Worm (Caenorhabditis elegans) whole organism, L3 larva: ENCODE results near the gene F26F4.12.

Experiments
- R02D3.7 ChIP-seq: fragments of 150-350 bp; optimal IDR thresholded peaks from 2 replicates; lab custom pipeline; 2014; ENCODE audit warnings: missing biosample characterization, missing genetic modification characterization
- ZK546.5 ChIP-seq: sonication (generic microtip); optimal IDR thresholded peaks from 2 replicates; lab custom pipeline; 2017; ENCODE audit warnings: missing biosample characterization, missing genetic modification characterization
- aly-2 ChIP-seq: fragments of 150-350 bp; optimal IDR thresholded peaks from 2 replicates; lab custom pipeline; 2014; ENCODE audit warnings: missing biosample characterization, missing genetic modification characterization
- ama-1 ChIP-seq: fragments of 150-350 bp; optimal IDR thresholded peaks from 2 replicates; lab custom pipeline; 2018
- ceh-16 ChIP-seq: sonication (generic microtip); optimal IDR thresholded peaks from 2 replicates; lab custom pipeline; 2017; ENCODE audit warnings: missing biosample characterization, missing genetic modification characterization
- ceh-28 ChIP-seq: fragments of 150-350 bp; optimal IDR thresholded peaks from 2 replicates; lab custom pipeline; 2014; ENCODE audit warnings: missing biosample characterization, missing genetic modification reagents, missing genetic modification characterization
- ceh-82 ChIP-seq: fragments of 150-350 bp; optimal IDR thresholded peaks from 2 replicates; lab custom pipeline; 2014; ENCODE audit warnings: missing biosample characterization, missing genetic modification characterization
- ceh-9 ChIP-seq: sonication (generic microtip); optimal IDR thresholded peaks from 2 replicates; lab custom pipeline; 2018; ENCODE audit warnings: missing biosample characterization, missing genetic modification characterization
- daf-12 ChIP-seq: fragments of 150-350 bp; optimal IDR thresholded peaks from 2 replicates; lab custom pipeline; 2014; ENCODE audit warnings: missing biosample characterization, missing genetic modification reagents, missing genetic modification characterization
- egl-27 ChIP-seq: sonication (generic microtip); optimal IDR thresholded peaks from 4 replicates; lab custom pipeline; 2017; ENCODE audit warnings: missing biosample characterization, missing genetic modification reagents, missing genetic modification characterization
- egl-5 ChIP-seq: fragments of 150-350 bp; optimal IDR thresholded peaks from 2 replicates; lab custom pipeline; 2017; ENCODE audit warnings: missing biosample characterization, missing genetic modification reagents, missing genetic modification characterization, inconsistent platforms
- elt-1 ChIP-seq: fragments of 150-350 bp; optimal IDR thresholded peaks from 2 replicates; lab custom pipeline; 2014; ENCODE audit warnings: missing biosample characterization, missing genetic modification characterization
- elt-2 ChIP-seq: sonication (generic microtip); optimal IDR thresholded peaks from 2 replicates; lab custom pipeline; 2016; ENCODE audit warnings: missing genetic modification reagents, mild to moderate bottlenecking, missing genetic modification characterization, missing compliant biosample characterization
- elt-3 ChIP-seq, 3 experiments: fragments of 150-350 bp in 1 of 3; sonication (generic microtip) in 2 of 3; optimal IDR thresholded peaks; 2 replicates in 2 of 3; 4 replicates in 1 of 3; lab custom pipeline; 2014 to 2017; ENCODE audit warnings: missing biosample characterization in 3 of 3, missing genetic modification characterization in 3 of 3
- eor-1 ChIP-seq, 2 experiments: fragments of 150-350 bp; optimal IDR thresholded peaks; 2 replicates each; lab custom pipeline; 2014 to 2018; ENCODE audit warnings: missing biosample characterization in 2 of 2, missing genetic modification characterization in 2 of 2
- fkh-10 ChIP-seq: sonication (generic microtip); optimal IDR thresholded peaks from 2 replicates; lab custom pipeline; 2017; ENCODE audit warnings: missing biosample characterization, missing genetic modification reagents, missing genetic modification characterization
- fkh-2 ChIP-seq: fragments of 150-350 bp; optimal IDR thresholded peaks from 2 replicates; lab custom pipeline; 2014; ENCODE audit warnings: missing biosample characterization, missing genetic modification reagents, missing genetic modification characterization
- fos-1 ChIP-seq: fragments of 150-350 bp; optimal IDR thresholded peaks from 2 replicates; lab custom pipeline; 2014; ENCODE audit warnings: missing biosample characterization, missing genetic modification characterization
- hmg-11 ChIP-seq: sonication (generic microtip); optimal IDR thresholded peaks from 2 replicates; lab custom pipeline; 2016; ENCODE audit warnings: missing genetic modification characterization, missing compliant biosample characterization
- jun-1 ChIP-seq: fragments of 150-350 bp; optimal IDR thresholded peaks from 2 replicates; lab custom pipeline; 2014; ENCODE audit warnings: missing biosample characterization, missing genetic modification reagents, missing genetic modification characterization
- lin-15B ChIP-seq: fragments of 150-350 bp; optimal IDR thresholded peaks from 2 replicates; lab custom pipeline; 2014; ENCODE audit warnings: missing biosample characterization, missing genetic modification characterization
- lin-39 ChIP-seq: fragments of 150-350 bp; optimal IDR thresholded peaks from 2 replicates; lab custom pipeline; 2018; ENCODE audit warnings: missing biosample characterization, missing genetic modification reagents, missing genetic modification characterization
- lsy-12 ChIP-seq: sonication (generic microtip); optimal IDR thresholded peaks from 2 replicates; lab custom pipeline; 2016; ENCODE audit warnings: mild to moderate bottlenecking, missing genetic modification characterization, missing compliant biosample characterization
- mdl-1 ChIP-seq: fragments of 150-350 bp; optimal IDR thresholded peaks from 2 replicates; lab custom pipeline; 2014; ENCODE audit warnings: missing biosample characterization, missing genetic modification characterization
- nfya-1 ChIP-seq: sonication (generic microtip); optimal IDR thresholded peaks from 2 replicates; lab custom pipeline; 2017; ENCODE audit warnings: missing genetic modification characterization, mild to moderate bottlenecking, missing compliant biosample characterization, antibody characterized with exemption, moderate library complexity; ENCODE audit not compliant: insufficient read depth
- nhr-11 ChIP-seq: fragments of 150-350 bp; optimal IDR thresholded peaks from 2 replicates; lab custom pipeline; 2014; ENCODE audit warnings: missing biosample characterization, missing genetic modification characterization
- nhr-12 ChIP-seq: fragments of 150-350 bp; optimal IDR thresholded peaks from 2 replicates; lab custom pipeline; 2014; ENCODE audit warnings: missing biosample characterization, missing genetic modification characterization
- nhr-23 ChIP-seq: fragments of 150-350 bp; optimal IDR thresholded peaks from 2 replicates; lab custom pipeline; 2014; ENCODE audit warnings: missing biosample characterization, missing genetic modification reagents, missing genetic modification characterization
- nhr-237 ChIP-seq: fragments of 150-350 bp; optimal IDR thresholded peaks from 2 replicates; lab custom pipeline; 2014; ENCODE audit warnings: missing biosample characterization, missing genetic modification characterization
- nhr-25 ChIP-seq: sonication (generic microtip); optimal IDR thresholded peaks from 2 replicates; lab custom pipeline; 2017; ENCODE audit warnings: missing biosample characterization, missing genetic modification characterization
- nhr-28 ChIP-seq: fragments of 150-350 bp; optimal IDR thresholded peaks from 2 replicates; lab custom pipeline; 2014; ENCODE audit warnings: missing biosample characterization, missing genetic modification characterization
- nhr-43 ChIP-seq: sonication (generic microtip); optimal IDR thresholded peaks from 2 replicates; lab custom pipeline; 2016; ENCODE audit warnings: mild to moderate bottlenecking, missing genetic modification characterization, missing compliant biosample characterization; ENCODE audit not compliant: poor library complexity, severe bottlenecking
- nhr-67 ChIP-seq: fragments of 150-350 bp; optimal IDR thresholded peaks from 2 replicates; lab custom pipeline; 2014; ENCODE audit warnings: missing biosample characterization, missing genetic modification characterization
- nhr-76 ChIP-seq: fragments of 150-350 bp; sonication (generic microtip); optimal IDR thresholded peaks from 5 replicates; lab custom pipeline; 2014; ENCODE audit warnings: missing biosample characterization, missing genetic modification characterization
- nhr-77 ChIP-seq: fragments of 150-350 bp; optimal IDR thresholded peaks from 2 replicates; lab custom pipeline; 2014; ENCODE audit warnings: missing biosample characterization, missing genetic modification characterization
- pha-4 ChIP-seq: fragments of 150-350 bp; optimal IDR thresholded peaks from 2 replicates; lab custom pipeline; 2014; ENCODE audit warnings: missing biosample characterization, missing genetic modification reagents, missing genetic modification characterization
- pqm-1 ChIP-seq: fragments of 150-350 bp; optimal IDR thresholded peaks from 2 replicates; lab custom pipeline; 2017; ENCODE audit warnings: missing biosample characterization, missing genetic modification characterization, inconsistent platforms
- sea-2 ChIP-seq: fragments of 150-350 bp; sonication (generic microtip); optimal IDR thresholded peaks from 4 replicates; lab custom pipeline; 2014; ENCODE audit warnings: missing biosample characterization, missing genetic modification reagents, missing genetic modification characterization
- skn-1 ChIP-seq: fragments of 150-350 bp; optimal IDR thresholded peaks from 2 replicates; lab custom pipeline; 2014; ENCODE audit warnings: missing biosample characterization, missing genetic modification characterization
- snpc-4 ChIP-seq: fragments of 150-350 bp; optimal IDR thresholded peaks from 2 replicates; lab custom pipeline; 2014; ENCODE audit warnings: missing biosample characterization, missing genetic modification characterization
- unc-39 ChIP-seq: sonication (generic microtip); optimal IDR thresholded peaks from 4 replicates; lab custom pipeline; 2017; ENCODE audit warnings: missing biosample characterization, missing genetic modification characterization
- unc-62 ChIP-seq: fragments of 150-350 bp; sonication (generic microtip); optimal IDR thresholded peaks from 4 replicates; lab custom pipeline; 2014; ENCODE audit warnings: missing biosample characterization, missing genetic modification reagents, missing genetic modification characterization
- zag-1 ChIP-seq: fragments of 150-350 bp; optimal IDR thresholded peaks from 2 replicates; lab custom pipeline; 2014; ENCODE audit warnings: missing biosample characterization, missing genetic modification characterization
- ztf-11 ChIP-seq: fragments of 150-350 bp; optimal IDR thresholded peaks from 2 replicates; lab custom pipeline; 2014; ENCODE audit warnings: missing biosample characterization, missing genetic modification characterization
- ztf-4 ChIP-seq: fragments of 150-350 bp; optimal IDR thresholded peaks from 2 replicates; lab custom pipeline; 2014; ENCODE audit warnings: missing biosample characterization, missing genetic modification characterization

The F26F4.12 gene

DNA sequence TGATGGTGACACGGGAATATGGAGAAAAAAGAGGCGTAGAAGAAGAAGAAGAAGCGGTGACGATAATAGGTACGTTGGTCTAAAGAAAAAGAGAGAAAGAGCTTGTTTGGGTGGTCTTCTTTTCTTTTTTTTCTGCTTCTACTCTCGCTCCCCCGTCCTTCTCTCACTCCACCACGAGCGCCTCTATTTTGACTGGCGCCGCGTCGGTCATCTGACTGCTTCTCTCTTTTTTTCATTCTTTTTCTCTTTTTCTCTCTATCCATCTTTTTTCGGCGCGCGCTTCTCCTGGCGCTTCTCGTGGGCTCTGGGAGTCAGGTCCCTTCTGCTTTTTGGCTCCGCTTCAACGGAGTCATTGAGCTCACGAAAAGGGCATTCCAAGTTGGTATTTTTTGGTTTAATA, 40.5 kb upstream of the F26F4.12 start:
- TF ChIP-seq ZK546.5 (no peak), skn-1 (tag; lab: Kevin White, UChicago) (no peak), pqm-1 (tag; lab: Kevin White, UChicago) (no peak), fos-1 (tag; lab: Kevin White, UChicago) (no peak), ztf-4 (tag; lab: Kevin White, UChicago) (no peak), nhr-237 (tag; lab: Kevin White, UChicago) (no peak), lin-39 (tag; lab: Kevin White, UChicago) (peak; percentile 65), elt-3 (tag; optimal IDR thresholded peaks at IDR 0.05; lab: Kevin White, UChicago) (no peak), ceh-16 (no peak), pha-4 (tag; lab: Kevin White, UChicago) (peak; percentile 16), nhr-28 (tag; lab: Kevin White, UChicago) (no peak), R02D3.7 (tag; lab: Kevin White, UChicago) (no peak), nhr-25 (tag; lab: Kevin White, UChicago) (no peak), mdl-1 (tag; lab: Kevin White, UChicago) (no peak), nhr-77 (no peak), egl-5 (no peak), nfya-1 (peak; percentile 86), nhr-43 (tag; lab: Kevin White, UChicago) (no peak), nhr-23 (tag; lab: Kevin White, UChicago) (no peak), hmg-11 (tag; lab: Kevin White, UChicago) (peak; percentile 58), elt-2 (no peak), sea-2 (GFP tag; lab: Kevin White, UChicago) (no peak), eor-1 (tag; optimal IDR thresholded peaks at IDR 0.05; lab: Kevin White, UChicago) (no peak), ama-1 (lab: Kevin White, UChicago) (no peak), ceh-82 (tag; lab: Kevin White, UChicago) (no peak), fkh-2 (tag; lab: Kevin White, UChicago) (no peak), zag-1 (no peak), lin-15B (tag; lab: Kevin White, UChicago) (peak; percentile 37), unc-62 (no peak), ceh-28 (tag; lab: Kevin White, UChicago) (no peak), nhr-11 (peak; percentile 17), elt-1 (tag; lab: Kevin White, UChicago) (no peak), nhr-67 (tag; lab: Kevin White, UChicago) (no peak), daf-12 (tag; lab: Kevin White, UChicago) (no peak), snpc-4 (tag; lab: Kevin White, UChicago) (peak; percentile 18), egl-27 (tag; lab: Kevin White, UChicago) (no peak), nhr-12 (tag; lab: Kevin White, UChicago) (no peak), fkh-10 (GFP tag; lab: Kevin White, UChicago) (no peak)

DNA sequence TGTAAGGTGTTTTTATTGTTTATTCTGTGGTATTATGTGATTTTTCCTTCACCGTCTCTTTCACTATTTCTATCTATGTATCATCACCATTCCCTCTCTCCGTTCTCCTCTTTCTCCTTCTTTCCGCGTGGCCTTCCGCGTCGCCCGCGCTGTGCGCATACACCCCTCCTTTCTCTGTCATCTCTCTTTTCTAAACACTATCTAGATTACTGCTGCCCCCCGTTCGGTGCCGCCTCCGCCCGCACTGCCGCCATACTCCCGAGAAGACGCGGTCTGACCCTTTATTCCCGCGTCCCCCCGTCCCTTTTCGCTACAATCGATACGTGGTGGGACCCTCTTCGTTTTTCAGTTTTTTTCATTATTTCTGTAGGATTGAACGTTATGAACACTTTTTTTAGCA, 38.8 kb upstream of the F26F4.12 start:
- TF ChIP-seq lsy-12 = no peak
- TF ChIP-seq pqm-1 (tag; lab: Kevin White, UChicago) = no peak
- TF ChIP-seq lin-39 (tag; lab: Kevin White, UChicago) = peak; percentile 6
- no peak for TF ChIP-seq ceh-82 (tag; lab: Kevin White, UChicago)
- no peak for TF ChIP-seq ceh-9 (tag; lab: Kevin White, UChicago)
- no peak for TF ChIP-seq pha-4 (tag; lab: Kevin White, UChicago)
- TF ChIP-seq nhr-43 (tag; lab: Kevin White, UChicago) = no peak
- TF ChIP-seq nfya-1 = peak; percentile 9
- TF ChIP-seq ZK546.5 = no peak

DNA sequence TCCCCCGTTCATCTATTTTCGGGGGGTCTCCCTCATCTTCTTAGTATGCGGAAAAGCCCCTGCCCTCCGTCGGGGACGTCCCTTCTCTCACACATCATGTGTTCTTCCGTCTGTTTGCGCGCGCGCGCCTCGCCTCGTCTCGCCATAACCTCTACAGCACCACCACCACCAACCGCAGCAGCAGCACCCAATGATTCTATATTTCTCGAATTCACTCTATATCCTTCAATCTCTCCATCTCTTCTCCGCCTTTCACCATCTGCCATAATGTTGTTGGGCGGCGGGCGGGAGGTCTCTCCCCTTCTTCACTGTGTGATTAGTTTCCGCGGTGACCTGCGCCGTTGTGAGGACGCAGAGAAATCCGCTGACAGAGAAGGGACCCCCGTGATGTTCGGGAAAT, 37.5 kb upstream of the F26F4.12 start:
- TF ChIP-seq nhr-237 (tag; lab: Kevin White, UChicago) (no peak), ceh-28 (tag; lab: Kevin White, UChicago) (no peak), fkh-2 (tag; lab: Kevin White, UChicago) (no peak), ztf-4 (tag; lab: Kevin White, UChicago) (no peak), nhr-12 (tag; lab: Kevin White, UChicago) (no peak), R02D3.7 (tag; lab: Kevin White, UChicago) (no peak), skn-1 (tag; lab: Kevin White, UChicago) (no peak), lin-39 (tag; lab: Kevin White, UChicago) (peak; percentile 77), aly-2 (tag; lab: Kevin White, UChicago) (no peak), hmg-11 (tag; lab: Kevin White, UChicago) (peak; percentile 47), ztf-11 (tag; lab: Kevin White, UChicago) (no peak), nhr-76 (tag; lab: Kevin White, UChicago) (no peak), nhr-25 (tag; lab: Kevin White, UChicago) (no peak), jun-1 (tag; lab: Kevin White, UChicago) (no peak), nfya-1 (peak; percentile 58), nhr-77 (no peak), unc-39 (tag; lab: Kevin White, UChicago) (no peak)
- TF ChIP-seq, all 47 proteins: peak for 3
